Worm (Caenorhabditis elegans) whole organism, L1 larva: ENCODE data around the gene R08A2.1.

Experiments
- C04F5.9 ChIP-seq: sonication (generic microtip); optimal IDR thresholded peaks from 2 replicates; lab custom pipeline; 2016; ENCODE audit warnings: missing genetic modification characterization, missing compliant biosample characterization
- C16A3.4 ChIP-seq: fragments of 150-350 bp; optimal IDR thresholded peaks from 2 replicates; lab custom pipeline; 2014; ENCODE audit warnings: missing biosample characterization, missing genetic modification characterization
- C34B4.2 ChIP-seq: sonication (generic microtip); optimal IDR thresholded peaks from 2 replicates; lab custom pipeline; 2017; ENCODE audit warnings: mild to moderate bottlenecking, missing genetic modification characterization, missing compliant biosample characterization
- alr-1 ChIP-seq: fragments of 200-800 bp; sonication (Bioruptor generic); optimal IDR thresholded peaks from 2 replicates; lab custom pipeline; 2018; ENCODE audit warnings: borderline replicate concordance, mild to moderate bottlenecking, missing genetic modification characterization, missing compliant biosample characterization
- ceh-63 ChIP-seq: fragments of 200-800 bp; sonication (Bioruptor generic); optimal IDR thresholded peaks from 2 replicates; lab custom pipeline; 2018; ENCODE audit warnings: mild to moderate bottlenecking, missing genetic modification characterization, missing compliant biosample characterization
- ceh-8 ChIP-seq: fragments of 200-800 bp; sonication (Bioruptor generic); optimal IDR thresholded peaks from 2 replicates; lab custom pipeline; 2018; ENCODE audit warnings: mild to moderate bottlenecking, missing genetic modification characterization, moderate library complexity, missing compliant biosample characterization
- ceh-82 ChIP-seq, 3 experiments: fragments of 150-350 bp in 1 of 3; sonication (generic microtip) in 2 of 3; optimal IDR thresholded peaks; 2 replicates each; lab custom pipeline; 2014 to 2017; ENCODE audit warnings: missing biosample characterization in 3 of 3, missing genetic modification characterization in 3 of 3
- ces-1 ChIP-seq: fragments of 150-350 bp; optimal IDR thresholded peaks from 2 replicates; lab custom pipeline; 2014; ENCODE audit warnings: missing biosample characterization, missing genetic modification reagents, missing genetic modification characterization
- dpl-1 ChIP-seq, 3 experiments: fragments of 150-350 bp in 2 of 3; sonication (generic microtip) in 1 of 3; optimal IDR thresholded peaks; 2 replicates each; lab custom pipeline; 2014 to 2017; ENCODE audit warnings: missing biosample characterization in 3 of 3, missing genetic modification characterization in 3 of 3, missing genetic modification reagents in 3 of 3
- dsc-1 ChIP-seq: sonication (generic microtip); optimal IDR thresholded peaks from 2 replicates; lab custom pipeline; 2016; ENCODE audit warnings: mild to moderate bottlenecking, missing genetic modification characterization, missing compliant biosample characterization
- efl-1 ChIP-seq, 4 experiments: fragments of 150-350 bp; optimal IDR thresholded peaks in 3 of 4; peaks in 1 of 4; 1 replicate in 1 of 4; 2 replicates in 3 of 4; lab custom pipeline; 2014; ENCODE audit warnings: missing biosample characterization in 2 of 4, missing genetic modification characterization in 2 of 4, missing genetic modification reagents in 2 of 4
- efl-3 ChIP-seq: fragments of 200-800 bp; sonication (Bioruptor generic); optimal IDR thresholded peaks from 2 replicates; lab custom pipeline; 2018; ENCODE audit warnings: mild to moderate bottlenecking, missing genetic modification characterization, missing compliant biosample characterization
- ets-5 ChIP-seq: fragments of 200-800 bp; sonication (Bioruptor generic); IDR thresholded peaks from 2 replicates; pipeline ENCODE4 v1.3.6; 2022; ENCODE audit warnings: missing genetic modification characterization, missing compliant biosample characterization
- fkh-10 ChIP-seq: sonication (generic microtip); optimal IDR thresholded peaks from 2 replicates; lab custom pipeline; 2017; ENCODE audit warnings: missing biosample characterization, missing genetic modification reagents, missing genetic modification characterization
- fkh-8 ChIP-seq: sonication (generic microtip); optimal IDR thresholded peaks from 2 replicates; lab custom pipeline; 2016; ENCODE audit warnings: mild to moderate bottlenecking, missing genetic modification characterization, missing compliant biosample characterization
- fos-1 ChIP-seq: fragments of 150-350 bp; optimal IDR thresholded peaks from 2 replicates; lab custom pipeline; 2014; ENCODE audit warnings: missing biosample characterization, missing genetic modification characterization
- grh-1 ChIP-seq: fragments of 200-800 bp; sonication (Bioruptor generic); IDR thresholded peaks from 2 replicates; pipeline ENCODE4 v1.3.6; 2022; ENCODE audit warnings: missing genetic modification reagents, missing genetic modification characterization, missing compliant biosample characterization
- hpl-2 ChIP-seq: fragments of 150-350 bp; optimal IDR thresholded peaks from 2 replicates; lab custom pipeline; 2014; ENCODE audit warnings: missing biosample characterization, missing genetic modification reagents, missing genetic modification characterization
- irx-1 ChIP-seq: sonication (generic microtip); optimal IDR thresholded peaks from 2 replicates; lab custom pipeline; 2016; ENCODE audit warnings: missing genetic modification characterization, missing compliant biosample characterization
- lin-13 ChIP-seq: fragments of 150-350 bp; optimal IDR thresholded peaks from 2 replicates; lab custom pipeline; 2014; ENCODE audit warnings: missing biosample characterization, missing genetic modification reagents, missing genetic modification characterization
- lin-14 ChIP-seq: fragments of 200-800 bp; sonication (Bioruptor generic); optimal IDR thresholded peaks from 2 replicates; lab custom pipeline; 2018; ENCODE audit warnings: mild to moderate bottlenecking, missing genetic modification characterization, moderate library complexity, missing compliant biosample characterization
- lin-35 ChIP-seq, 2 experiments: fragments of 150-350 bp; optimal IDR thresholded peaks; 2 replicates each; lab custom pipeline; 2014; ENCODE audit warnings: missing biosample characterization in 2 of 2, missing genetic modification characterization in 2 of 2, missing genetic modification reagents in 2 of 2
- lin-39 ChIP-seq: fragments of 150-350 bp; optimal IDR thresholded peaks from 2 replicates; lab custom pipeline; 2014; ENCODE audit warnings: missing biosample characterization, missing genetic modification reagents, missing genetic modification characterization
- mab-9 ChIP-seq: fragments of 200-800 bp; sonication (Bioruptor generic); IDR thresholded peaks from 2 replicates; pipeline ENCODE4 v1.3.6; 2022; ENCODE audit warnings: missing genetic modification reagents, missing genetic modification characterization, missing compliant biosample characterization
- mdl-1 ChIP-seq, 2 experiments: fragments of 150-350 bp; optimal IDR thresholded peaks; 2 replicates each; lab custom pipeline; 2014 to 2017; ENCODE audit warnings: missing biosample characterization in 2 of 2, missing genetic modification characterization in 2 of 2, inconsistent platforms in 1 of 2
- mef-2 ChIP-seq: fragments of 150-350 bp; optimal IDR thresholded peaks from 2 replicates; lab custom pipeline; 2014; ENCODE audit warnings: missing biosample characterization, missing genetic modification characterization
- mep-1 ChIP-seq: fragments of 150-350 bp; optimal IDR thresholded peaks from 2 replicates; lab custom pipeline; 2014; ENCODE audit warnings: missing biosample characterization, missing genetic modification characterization
- nhr-11 ChIP-seq: fragments of 150-350 bp; optimal IDR thresholded peaks from 2 replicates; lab custom pipeline; 2014; ENCODE audit warnings: missing biosample characterization, missing genetic modification characterization
- nhr-19 ChIP-seq: fragments of 200-800 bp; sonication (Bioruptor generic); conservative IDR thresholded peaks from 2 replicates; pipeline ENCODE4 v1.3.6; 2022; ENCODE audit warnings: missing genetic modification characterization, missing compliant biosample characterization
- nhr-20 ChIP-seq: sonication (generic microtip); optimal IDR thresholded peaks from 2 replicates; lab custom pipeline; 2016; ENCODE audit warnings: mild to moderate bottlenecking, missing genetic modification characterization, missing compliant biosample characterization
- nhr-237 ChIP-seq: fragments of 150-350 bp; optimal IDR thresholded peaks from 2 replicates; lab custom pipeline; 2014; ENCODE audit warnings: missing biosample characterization, missing genetic modification characterization
- nhr-28 ChIP-seq: fragments of 150-350 bp; optimal IDR thresholded peaks from 2 replicates; lab custom pipeline; 2014; ENCODE audit warnings: missing biosample characterization, missing genetic modification characterization
- nhr-71 ChIP-seq: sonication (generic microtip); optimal IDR thresholded peaks from 2 replicates; lab custom pipeline; 2016; ENCODE audit warnings: mild to moderate bottlenecking, missing genetic modification characterization, moderate library complexity, missing compliant biosample characterization
- nhr-76 ChIP-seq: sonication (generic microtip); optimal IDR thresholded peaks from 2 replicates; lab custom pipeline; 2017; ENCODE audit warnings: missing biosample characterization, missing genetic modification characterization
- nhr-77 ChIP-seq: fragments of 150-350 bp; optimal IDR thresholded peaks from 2 replicates; lab custom pipeline; 2014; ENCODE audit warnings: missing biosample characterization, missing genetic modification characterization
- nhr-84 ChIP-seq: sonication (generic microtip); optimal IDR thresholded peaks from 2 replicates; lab custom pipeline; 2017; ENCODE audit warnings: missing biosample characterization, missing genetic modification characterization
- nhr-90 ChIP-seq: sonication (generic microtip); optimal IDR thresholded peaks from 2 replicates; lab custom pipeline; 2016; ENCODE audit warnings: mild to moderate bottlenecking, missing genetic modification characterization, missing compliant biosample characterization; ENCODE audit not compliant: poor library complexity
- pag-3 ChIP-seq: sonication (generic microtip); optimal IDR thresholded peaks from 2 replicates; lab custom pipeline; 2017; ENCODE audit warnings: missing genetic modification characterization, mild to moderate bottlenecking, missing compliant biosample characterization, antibody characterized with exemption, borderline replicate concordance; ENCODE audit not compliant: insufficient read depth
- rnt-1 ChIP-seq: sonication (generic microtip); optimal IDR thresholded peaks from 2 replicates; lab custom pipeline; 2016; ENCODE audit warnings: mild to moderate bottlenecking, missing genetic modification characterization, moderate library complexity, missing compliant biosample characterization
- sup-37 ChIP-seq: fragments of 200-800 bp; sonication (Bioruptor generic); optimal IDR thresholded peaks from 2 replicates; lab custom pipeline; 2018; ENCODE audit warnings: mild to moderate bottlenecking, missing genetic modification characterization, missing compliant biosample characterization
- unc-130 ChIP-seq: fragments of 150-350 bp; optimal IDR thresholded peaks from 2 replicates; lab custom pipeline; 2017; ENCODE audit warnings: missing biosample characterization, missing genetic modification characterization, inconsistent platforms
- unc-62 ChIP-seq: fragments of 150-350 bp; optimal IDR thresholded peaks from 2 replicates; lab custom pipeline; 2014; ENCODE audit warnings: missing biosample characterization, missing genetic modification reagents, missing genetic modification characterization
- unc-86 ChIP-seq: sonication (generic microtip); optimal IDR thresholded peaks from 2 replicates; lab custom pipeline; 2016; ENCODE audit warnings: missing genetic modification characterization, missing compliant biosample characterization
- vab-15 ChIP-seq: sonication (generic microtip); optimal IDR thresholded peaks from 2 replicates; lab custom pipeline; 2017; ENCODE audit warnings: missing genotype, mild to moderate bottlenecking, missing genetic modification characterization, missing compliant biosample characterization
- xbp-1 ChIP-seq: sonication (generic microtip); optimal IDR thresholded peaks from 2 replicates; lab custom pipeline; 2016; ENCODE audit warnings: missing genetic modification characterization, missing compliant biosample characterization
- ztf-11 ChIP-seq, 2 experiments: sonication (generic microtip); optimal IDR thresholded peaks; 2 replicates each; lab custom pipeline; 2016 to 2017; ENCODE audit warnings: missing genetic modification characterization in 2 of 2, missing biosample characterization in 1 of 2, missing compliant biosample characterization in 1 of 2
- ztf-4 ChIP-seq: fragments of 150-350 bp; optimal IDR thresholded peaks from 2 replicates; lab custom pipeline; 2014; ENCODE audit warnings: missing biosample characterization, missing genetic modification characterization

The R08A2.1 gene

ce11 chrV:14696604-14697307 lies 22.6 kb downstream of the R08A2.1 start, which contains the start of gene unc-112 (continued):
- TF ChIP-seq nhr-28 (tag; lab: Kevin White, UChicago), result no peak
- peak; percentile 67 to 75 for TF ChIP-seq efl-1 (optimal IDR thresholded peaks at IDR 0.05; lab: Kevin White, UChicago)
- TF ChIP-seq efl-1 (GFP tag; optimal IDR thresholded peaks at IDR 0.05 in 1 of 2; lab: Kevin White, UChicago), result peak; percentile 40 to 94
- TF ChIP-seq nhr-77, result no peak
- TF ChIP-seq nhr-76 (tag; lab: Kevin White, UChicago), result no peak
- TF ChIP-seq C16A3.4 (tag; lab: Kevin White, UChicago), result peak; percentile 52
- TF ChIP-seq unc-86, result peak; percentile 18
- TF ChIP-seq mab-9 (GFP tag; lab: Robert Waterston, UW), result no peak
- TF ChIP-seq fkh-8, result no peak
- TF ChIP-seq hpl-2 (GFP tag; lab: Kevin White, UChicago), result no peak
- no peak for TF ChIP-seq ces-1
- TF ChIP-seq fkh-10, result peak; percentile 5
- peak; percentile 47 for TF ChIP-seq xbp-1 (tag; lab: Kevin White, UChicago)
- TF ChIP-seq C04F5.9 (tag; lab: Kevin White, UChicago), result no peak
- TF ChIP-seq nhr-71 (tag; lab: Kevin White, UChicago), result peak; percentile 85
- TF ChIP-seq nhr-19 (GFP tag; lab: Robert Waterston, UW), result peak; percentile 62
- no peak for TF ChIP-seq efl-3
- peak; percentile 64 for TF ChIP-seq rnt-1 (tag; lab: Kevin White, UChicago)
- TF ChIP-seq mef-2 (tag; lab: Kevin White, UChicago), result no peak
- TF ChIP-seq mep-1 (tag; lab: Kevin White, UChicago), result peak; percentile 92
- TF ChIP-seq lin-39 (tag; lab: Kevin White, UChicago), result no peak
- no peak for TF ChIP-seq grh-1 (GFP tag; lab: Robert Waterston, UW)
- TF ChIP-seq dsc-1 (tag; lab: Kevin White, UChicago), result peak; percentile 68
- TF ChIP-seq nhr-11 (tag; lab: Kevin White, UChicago), result peak; percentile 37
- TF ChIP-seq C34B4.2 (tag; lab: Kevin White, UChicago), result no peak
- no peak for TF ChIP-seq ceh-8
- TF ChIP-seq ceh-63, result no peak
- no peak for TF ChIP-seq nhr-237 (tag; lab: Kevin White, UChicago)
- peak; percentile 99 for TF ChIP-seq pag-3 (tag; lab: Kevin White, UChicago)
- peak in 1 of 2 experiments; percentile 50 for TF ChIP-seq mdl-1 (tag; optimal IDR thresholded peaks at IDR 0.05; lab: Kevin White, UChicago)
- no peak for TF ChIP-seq sup-37
- no peak for TF ChIP-seq ztf-11 (tag; optimal IDR thresholded peaks at IDR 0.05; lab: Kevin White, UChicago)
- TF ChIP-seq lin-14 (GFP tag; lab: Kevin White, UChicago), result peak; percentile 98
- TF ChIP-seq fos-1 (tag; lab: Kevin White, UChicago), result peak; percentile 75
- peak; percentile 41 to 62 (median 44) for TF ChIP-seq dpl-1 (GFP tag; optimal IDR thresholded peaks at IDR 0.05; lab: Kevin White, UChicago)
- no peak for TF ChIP-seq ets-5 (GFP tag; lab: Robert Waterston, UW)
- TF ChIP-seq vab-15 (tag; lab: Kevin White, UChicago), result no peak
- peak; percentile 33 to 45 (median 38) for TF ChIP-seq ceh-82 (tag; optimal IDR thresholded peaks at IDR 0.05; lab: Kevin White, UChicago)
- TF ChIP-seq nhr-20 (tag; lab: Kevin White, UChicago), result peak; percentile 76
- no peak for TF ChIP-seq alr-1 (tag; lab: Kevin White, UChicago)
- peak; percentile 53 for TF ChIP-seq nhr-90 (tag; lab: Kevin White, UChicago)
- TF ChIP-seq lin-35 (GFP tag; optimal IDR thresholded peaks at IDR 0.05; lab: Kevin White, UChicago), result peak; percentile 57 to 65
- TF ChIP-seq nhr-84, result no peak
- TF ChIP-seq ztf-4 (tag; lab: Kevin White, UChicago), result peak; percentile 43
- peak; percentile 20 for TF ChIP-seq unc-130 (tag; lab: Kevin White, UChicago)
- TF ChIP-seq lin-13, result peak; percentile 1
- TF ChIP-seq unc-62 (GFP tag; lab: Kevin White, UChicago), result no peak
- no peak for TF ChIP-seq irx-1 (tag; lab: Kevin White, UChicago)
